Worm (Caenorhabditis elegans): ENCODE measurements around the gene C17C3.15.
A peak's percentile ranks its signal among the peaks of the same experiment; 100 is the strongest.

Gene C17C3.15

ce11 chrII:5572082-5572746, 1.8 kb downstream of the C17C3.15 start (continued):
- TF ChIP-seq rnt-1 (tag; optimal IDR thresholded peaks at IDR 0.05) (no peak), lin-35 (GFP tag; optimal IDR thresholded peaks at IDR 0.05) (peak in 1 of 2 experiments; percentile 60), efl-1 (optimal IDR thresholded peaks at IDR 0.05) (no peak), efl-1 (GFP tag; optimal IDR thresholded peaks at IDR 0.05 in 1 of 2) (peak in 1 of 2 experiments; percentile 85), ama-1 (optimal IDR thresholded peaks at IDR 0.05) (no peak), nhr-237 (tag; optimal IDR thresholded peaks at IDR 0.05) (no peak), skn-1 (tag; optimal IDR thresholded peaks at IDR 0.05) (peak; percentile 82), xbp-1 (tag; optimal IDR thresholded peaks at IDR 0.05) (no peak), nhr-20 (tag; optimal IDR thresholded peaks at IDR 0.05) (peak; percentile 82), lsy-2 (tag; optimal IDR thresholded peaks at IDR 0.05) (peak in 1 of 2 experiments; percentile 40), lin-14 (GFP tag; optimal IDR thresholded peaks at IDR 0.05) (peak; percentile 70), elt-2 (tag; optimal IDR thresholded peaks at IDR 0.05) (peak; percentile 57), snu-23 (GFP tag; optimal IDR thresholded peaks at IDR 0.05) (peak; percentile 81), nhr-47 (tag; optimal IDR thresholded peaks at IDR 0.05) (peak; percentile 45)

ce11 chrII:5574925-5575324, 4.5 kb downstream of the C17C3.15 start:
- TF ChIP-seq elt-2 (tag; optimal IDR thresholded peaks at IDR 0.05) (peak; percentile 11), nhr-20 (tag; optimal IDR thresholded peaks at IDR 0.05) (peak; percentile 3), nhr-71 (tag; optimal IDR thresholded peaks at IDR 0.05) (peak; percentile 16), lin-35 (GFP tag; optimal IDR thresholded peaks at IDR 0.05) (no peak)

ce11 chrII:5577060-5577459, 6.6 kb downstream of the C17C3.15 start:
- TF ChIP-seq unc-86 (tag; optimal IDR thresholded peaks at IDR 0.05) = no peak
- peak in 1 of 2 experiments; percentile 30 for TF ChIP-seq mdl-1 (tag; optimal IDR thresholded peaks at IDR 0.05)
- peak; percentile 0 for TF ChIP-seq egl-13 (tag; optimal IDR thresholded peaks at IDR 0.05)
- TF ChIP-seq nhr-47 (tag; optimal IDR thresholded peaks at IDR 0.05) = no peak
- no peak for TF ChIP-seq nhr-84 (tag; optimal IDR thresholded peaks at IDR 0.05)
- peak; percentile 37 for TF ChIP-seq elt-2 (tag; optimal IDR thresholded peaks at IDR 0.05)
- peak; percentile 34 for TF ChIP-seq swsn-7 (tag; optimal IDR thresholded peaks at IDR 0.05)
- no peak for TF ChIP-seq nhr-28 (tag; optimal IDR thresholded peaks at IDR 0.05)
- TF ChIP-seq fkh-8 (tag; optimal IDR thresholded peaks at IDR 0.05) = peak; percentile 66
- TF ChIP-seq irx-1 (tag; optimal IDR thresholded peaks at IDR 0.05) = no peak
- no peak for TF ChIP-seq isw-1 (GFP tag; IDR thresholded peaks at IDR 0.05)
- peak; percentile 36 for TF ChIP-seq snpc-4 (tag; optimal IDR thresholded peaks at IDR 0.05)
- TF ChIP-seq lsy-2 (tag; optimal IDR thresholded peaks at IDR 0.05) = peak in 1 of 2 experiments; percentile 60
- no peak for TF ChIP-seq vab-15 (tag; optimal IDR thresholded peaks at IDR 0.05)
- TF ChIP-seq rnt-1 (tag; optimal IDR thresholded peaks at IDR 0.05) = peak; percentile 59
- peak; percentile 2 for TF ChIP-seq lin-13 (GFP tag; optimal IDR thresholded peaks at IDR 0.05)
- no peak for TF ChIP-seq unc-62 (GFP tag; optimal IDR thresholded peaks at IDR 0.05)
- TF ChIP-seq fkh-4 (tag; optimal IDR thresholded peaks at IDR 0.05; ENCODE audit: borderline replicate concordance) = no peak
- no peak for TF ChIP-seq tlp-1 (tag; optimal IDR thresholded peaks at IDR 0.05)
- TF ChIP-seq lin-14 (GFP tag; optimal IDR thresholded peaks at IDR 0.05) = peak; percentile 30
- TF ChIP-seq Y116A8C.19 (tag; optimal IDR thresholded peaks at IDR 0.05; ENCODE audit: borderline replicate concordance) = no peak
- no peak for TF ChIP-seq pag-3 (tag; optimal IDR thresholded peaks at IDR 0.05; ENCODE audit: borderline replicate concordance, insufficient read depth)
- TF ChIP-seq elt-3 (tag; optimal IDR thresholded peaks at IDR 0.05) = no peak
- TF ChIP-seq nhr-20 (tag; optimal IDR thresholded peaks at IDR 0.05) = peak; percentile 34
- TF ChIP-seq xbp-1 (tag; optimal IDR thresholded peaks at IDR 0.05) = peak; percentile 5
- no peak for TF ChIP-seq sox-4 (tag; optimal IDR thresholded peaks at IDR 0.05)
- TF ChIP-seq unc-30 (tag; optimal IDR thresholded peaks at IDR 0.05) = no peak
- TF ChIP-seq nhr-90 (tag; optimal IDR thresholded peaks at IDR 0.05; ENCODE audit: poor library complexity) = peak; percentile 10
- no peak for TF ChIP-seq ets-5 (GFP tag; IDR thresholded peaks at IDR 0.05)
- no peak for TF ChIP-seq F16B12.6 (tag; optimal IDR thresholded peaks at IDR 0.05)
- TF ChIP-seq nhr-77 (tag; optimal IDR thresholded peaks at IDR 0.05) = no peak
- TF ChIP-seq lin-15B (tag; optimal IDR thresholded peaks at IDR 0.05) = no peak
- TF ChIP-seq ztf-11 (tag; optimal IDR thresholded peaks at IDR 0.05) = no peak
- no peak for TF ChIP-seq ceh-63 (GFP tag; optimal IDR thresholded peaks at IDR 0.05)
- TF ChIP-seq hlh-4 (tag; optimal IDR thresholded peaks at IDR 0.05) = no peak
- TF ChIP-seq nhr-12 (tag; optimal IDR thresholded peaks at IDR 0.05) = no peak
- no peak for TF ChIP-seq zag-1 (tag; optimal IDR thresholded peaks at IDR 0.05)
- TF ChIP-seq ceh-8 (GFP tag; optimal IDR thresholded peaks at IDR 0.05) = no peak
- no peak for TF ChIP-seq fkh-10 (GFP tag; optimal IDR thresholded peaks at IDR 0.05)
- no peak for TF ChIP-seq tbx-2 (tag; optimal IDR thresholded peaks at IDR 0.05)
